Worm (Caenorhabditis elegans) whole organism, L4 larva: Measurements from ENCODE around the gene C45G9.12.
A peak's percentile ranks its signal among the peaks of the same experiment; 100 is the strongest.

ENCODE experiments used
- F44E2.7 ChIP-seq: fragments of 200-800 bp; sonication (Bioruptor generic); IDR thresholded peaks from 2 replicates; pipeline ENCODE4 v2.1.2; 2022; ENCODE audit warnings: missing genetic modification characterization, missing compliant biosample characterization
- T26A8.4 ChIP-seq: fragments of 200-800 bp; sonication (Bioruptor generic); IDR thresholded peaks from 2 replicates; pipeline ENCODE4 v1.3.6; 2022; ENCODE audit warnings: missing genetic modification characterization, missing compliant biosample characterization
- Y48G9A.11 ChIP-seq: fragments of 200-800 bp; sonication (Bioruptor generic); IDR thresholded peaks from 2 replicates; pipeline ENCODE4 v1.3.6; 2022; ENCODE audit warnings: missing genetic modification reagents, missing genetic modification characterization, missing compliant biosample characterization
- aha-1 ChIP-seq: fragments of 150-350 bp; peaks from one replicate; lab custom pipeline; 2014; ENCODE audit warnings: missing biosample characterization, missing genetic modification characterization
- ama-1 ChIP-seq: fragments of 150-350 bp; optimal IDR thresholded peaks from 2 replicates; lab custom pipeline; 2014; ENCODE audit warnings: inconsistent platforms, mixed read lengths
- ceh-28 ChIP-seq: fragments of 150-350 bp; optimal IDR thresholded peaks from 2 replicates; lab custom pipeline; 2014; ENCODE audit warnings: missing biosample characterization, missing genetic modification reagents, missing genetic modification characterization
- ceh-62 ChIP-seq: sonication (generic microtip); optimal IDR thresholded peaks from 2 replicates; lab custom pipeline; 2017; ENCODE audit warnings: missing biosample characterization, missing genetic modification characterization
- daf-16 ChIP-seq, 3 experiments: sonication (generic microtip); optimal IDR thresholded peaks; 2 replicates each; lab custom pipeline; 2016 to 2017; ENCODE audit warnings: missing genetic modification characterization in 3 of 3, missing genetic modification reagents in 3 of 3, mild to moderate bottlenecking in 2 of 3, missing compliant biosample characterization in 2 of 3, missing biosample characterization in 1 of 3, moderate library complexity in 1 of 3
- dmd-6 ChIP-seq: fragments of 200-800 bp; sonication (Bioruptor generic); IDR thresholded peaks from 2 replicates; pipeline ENCODE4 v1.3.6; 2022; ENCODE audit warnings: missing genetic modification reagents, missing genetic modification characterization, missing compliant biosample characterization
- dpl-1 ChIP-seq: fragments of 150-350 bp; optimal IDR thresholded peaks from 2 replicates; lab custom pipeline; 2014; ENCODE audit warnings: missing biosample characterization, missing genetic modification reagents, missing genetic modification characterization
- dve-1 ChIP-seq: sonication (generic microtip); optimal IDR thresholded peaks from 2 replicates; lab custom pipeline; 2017; ENCODE audit warnings: antibody characterized with exemption, mild to moderate bottlenecking, missing genetic modification characterization, missing compliant biosample characterization; ENCODE audit not compliant: insufficient read depth
- hif-1 ChIP-seq, 2 experiments: sonication (generic microtip); optimal IDR thresholded peaks; 2 replicates each; lab custom pipeline; 2016 to 2017; ENCODE audit warnings: missing compliant biosample characterization in 2 of 2, missing genetic modification characterization in 2 of 2, missing genetic modification reagents in 2 of 2, missing genotype in 2 of 2, mild to moderate bottlenecking in 1 of 2
- hlh-11 ChIP-seq: fragments of 200-800 bp; sonication (Bioruptor generic); optimal IDR thresholded peaks from 2 replicates; lab custom pipeline; 2018; ENCODE audit warnings: mild to moderate bottlenecking, missing genetic modification characterization, missing compliant biosample characterization
- hlh-30 ChIP-seq: sonication (generic microtip); optimal IDR thresholded peaks from 2 replicates; lab custom pipeline; 2017; ENCODE audit warnings: antibody characterized with exemption, mild to moderate bottlenecking, missing genetic modification characterization, missing compliant biosample characterization; ENCODE audit not compliant: insufficient read depth
- hmg-1.1 ChIP-seq: fragments of 200-800 bp; sonication (Bioruptor generic); IDR thresholded peaks from 2 replicates; pipeline ENCODE4 v1.3.6; 2022; ENCODE audit warnings: missing genetic modification reagents, missing genetic modification characterization, missing compliant biosample characterization
- jun-1 ChIP-seq: fragments of 150-350 bp; optimal IDR thresholded peaks from 2 replicates; lab custom pipeline; 2014; ENCODE audit warnings: missing biosample characterization, missing genetic modification reagents, missing genetic modification characterization
- lin-13 ChIP-seq: fragments of 150-350 bp; optimal IDR thresholded peaks from 2 replicates; lab custom pipeline; 2014; ENCODE audit warnings: missing biosample characterization, missing genetic modification reagents, missing genetic modification characterization
- lin-38 ChIP-seq: fragments of 200-800 bp; sonication (Bioruptor generic); IDR thresholded peaks from 2 replicates; pipeline ENCODE4 v1.3.6; 2022; ENCODE audit warnings: missing genetic modification reagents, missing genetic modification characterization, missing compliant biosample characterization
- lsy-2 ChIP-seq, 2 experiments: fragments of 150-350 bp in 1 of 2; sonication (generic microtip) in 1 of 2; optimal IDR thresholded peaks; 2 replicates each; lab custom pipeline; 2014 to 2017; ENCODE audit warnings: missing biosample characterization in 2 of 2, missing genetic modification characterization in 2 of 2
- madf-9 ChIP-seq: fragments of 200-800 bp; sonication (Bioruptor generic); conservative IDR thresholded peaks from 2 replicates; pipeline ENCODE4 v1.3.6; 2022; ENCODE audit warnings: missing genetic modification reagents, missing genetic modification characterization, missing compliant biosample characterization
- mdl-1 ChIP-seq, 2 experiments: fragments of 150-350 bp in 1 of 2; sonication (generic microtip) in 1 of 2; optimal IDR thresholded peaks; 2 replicates each; lab custom pipeline; 2014 to 2017; ENCODE audit warnings: missing biosample characterization in 2 of 2, missing genetic modification characterization in 2 of 2
- mdt-29 ChIP-seq: fragments of 200-800 bp; sonication (Bioruptor generic); IDR thresholded peaks from 2 replicates; pipeline ENCODE4 v1.3.6; 2022; ENCODE audit warnings: missing genetic modification reagents, missing genetic modification characterization, missing compliant biosample characterization
- mep-1 ChIP-seq: fragments of 150-350 bp; sonication (generic microtip); optimal IDR thresholded peaks from 3 replicates; lab custom pipeline; 2014; ENCODE audit warnings: missing biosample characterization, missing genetic modification characterization
- mes-2 ChIP-seq: sonication (generic microtip); optimal IDR thresholded peaks from 2 replicates; lab custom pipeline; 2016; ENCODE audit warnings: missing genotype, mild to moderate bottlenecking, missing genetic modification characterization, missing compliant biosample characterization; ENCODE audit not compliant: poor library complexity, severe bottlenecking
- mxl-3 ChIP-seq: fragments of 200-800 bp; sonication (Bioruptor generic); optimal IDR thresholded peaks from 2 replicates; lab custom pipeline; 2018; ENCODE audit warnings: mild to moderate bottlenecking, missing genetic modification characterization, missing compliant biosample characterization
- nhr-11 ChIP-seq: fragments of 150-350 bp; optimal IDR thresholded peaks from 2 replicates; lab custom pipeline; 2014; ENCODE audit warnings: missing biosample characterization, missing genetic modification characterization
- nhr-28 ChIP-seq: fragments of 150-350 bp; optimal IDR thresholded peaks from 2 replicates; lab custom pipeline; 2014; ENCODE audit warnings: missing biosample characterization, missing genetic modification characterization
- nhr-6 ChIP-seq: fragments of 150-350 bp; optimal IDR thresholded peaks from 2 replicates; lab custom pipeline; 2014; ENCODE audit warnings: missing biosample characterization, missing genetic modification characterization
- nhr-76 ChIP-seq: fragments of 150-350 bp; optimal IDR thresholded peaks from 2 replicates; lab custom pipeline; 2014; ENCODE audit warnings: missing biosample characterization, missing genetic modification characterization
- nhr-77 ChIP-seq: fragments of 150-350 bp; optimal IDR thresholded peaks from 2 replicates; lab custom pipeline; 2014; ENCODE audit warnings: missing biosample characterization, missing genetic modification characterization
- pha-4 ChIP-seq, 2 experiments: fragments of 150-350 bp in 1 of 2; fragments of 200-800 bp in 1 of 2; sonication (Bioruptor generic) in 1 of 2; IDR thresholded peaks in 1 of 2; optimal IDR thresholded peaks in 1 of 2; 2 replicates each; pipeline versions ENCODE4 v1.3.6 to Lab custom; 2014 to 2022; ENCODE audit warnings: missing genetic modification characterization in 2 of 2, missing genetic modification reagents in 2 of 2, missing biosample characterization in 1 of 2, missing compliant biosample characterization in 1 of 2
- rbr-2 ChIP-seq: sonication (generic microtip); optimal IDR thresholded peaks from 2 replicates; lab custom pipeline; 2016; ENCODE audit warnings: missing genotype, missing genetic modification characterization, missing compliant biosample characterization
- sdz-12 ChIP-seq: fragments of 200-800 bp; sonication (Bioruptor generic); optimal IDR thresholded peaks from 2 replicates; lab custom pipeline; 2018; ENCODE audit warnings: mild to moderate bottlenecking, missing genetic modification characterization, missing compliant biosample characterization
- set-16 ChIP-seq: fragments of 200-800 bp; sonication (Bioruptor generic); IDR thresholded peaks from 2 replicates; pipeline ENCODE4 v1.3.6; 2022; ENCODE audit warnings: missing genetic modification reagents, missing genetic modification characterization, missing compliant biosample characterization
- skn-1 ChIP-seq: fragments of 150-350 bp; optimal IDR thresholded peaks from 2 replicates; lab custom pipeline; 2014; ENCODE audit warnings: missing biosample characterization, missing genetic modification characterization
- unc-130 ChIP-seq: sonication (generic microtip); optimal IDR thresholded peaks from 2 replicates; lab custom pipeline; 2016; ENCODE audit warnings: missing genetic modification reagents, missing genetic modification characterization, missing compliant biosample characterization
- unc-39 ChIP-seq: sonication (generic microtip); optimal IDR thresholded peaks from 2 replicates; lab custom pipeline; 2017; ENCODE audit warnings: missing biosample characterization, missing genetic modification characterization
- zip-11 ChIP-seq: fragments of 200-800 bp; sonication (Bioruptor generic); IDR thresholded peaks from 2 replicates; pipeline ENCODE4 v1.3.6; 2022; ENCODE audit warnings: missing genetic modification characterization, missing compliant biosample characterization
- ztf-11 ChIP-seq: fragments of 150-350 bp; optimal IDR thresholded peaks from 2 replicates; lab custom pipeline; 2014; ENCODE audit warnings: missing biosample characterization, missing genetic modification characterization

C45G9.12 gene

ce11 chrIII:5025136-5025629, 46.2 kb downstream of the C45G9.12 start (continued):
- peak; percentile 8 for TF ChIP-seq jun-1 (tag; lab: Kevin White, UChicago)
- no peak for TF ChIP-seq ceh-62 (tag; lab: Kevin White, UChicago)
- TF ChIP-seq Y48G9A.11 (GFP tag; lab: Robert Waterston, UW) = peak; percentile 17; the same call in 1 of the 2 replicates
- peak; percentile 15 for TF ChIP-seq hlh-11 (tag; lab: Kevin White, UChicago)
- TF ChIP-seq hif-1 (tag; optimal IDR thresholded peaks at IDR 0.05; lab: Kevin White, UChicago) = peak in 1 of 2 experiments; percentile 43
- TF ChIP-seq lsy-2 (tag; optimal IDR thresholded peaks at IDR 0.05; lab: Kevin White, UChicago) = peak in 1 of 2 experiments; percentile 55
- peak; percentile 65 for TF ChIP-seq madf-9 (GFP tag; lab: Robert Waterston, UW)
- no peak for TF ChIP-seq nhr-76 (tag; lab: Kevin White, UChicago)
- TF ChIP-seq lin-38 = peak; percentile 55; the same call in 1 of the 2 replicates
- peak; percentile 80 for TF ChIP-seq ama-1 (lab: Kevin White, UChicago)
- peak; percentile 49 for TF ChIP-seq dmd-6 (GFP tag; lab: Robert Waterston, UW)
- TF ChIP-seq T26A8.4 (GFP tag; lab: Robert Waterston, UW) = peak; percentile 60

ce11 chrIII:5024393-5024964, 46.9 kb downstream of the C45G9.12 start, which contains the start of gene pcf-11:
pcf-11 (plus strand) TSS chrIII:5024914.
- TF ChIP-seq skn-1 (no peak), mep-1 (peak; percentile 64), zip-11 (GFP tag; lab: Robert Waterston, UW) (no peak), set-16 (GFP tag; lab: Robert Waterston, UW) (peak; percentile 33; the same call in 1 of the 2 replicates), lin-13 (GFP tag; lab: Kevin White, UChicago) (peak; percentile 68), ama-1 (lab: Kevin White, UChicago) (peak; percentile 90), nhr-28 (peak; percentile 50), lin-38 (peak; percentile 50), ztf-11 (tag; lab: Kevin White, UChicago) (no peak), mxl-3 (GFP tag; lab: Kevin White, UChicago) (peak; percentile 81), rbr-2 (tag; lab: Kevin White, UChicago) (peak; percentile 34), hlh-30 (tag; lab: Kevin White, UChicago) (peak; percentile 95), dmd-6 (GFP tag; lab: Robert Waterston, UW) (peak; percentile 13; the same call in 1 of the 2 replicates), hlh-11 (tag; lab: Kevin White, UChicago) (peak; percentile 64), daf-16 (GFP tag; optimal IDR thresholded peaks at IDR 0.05; lab: Kevin White, UChicago) (no peak), daf-16 (tag; optimal IDR thresholded peaks at IDR 0.05; lab: Kevin White, UChicago) (peak; percentile 27), hmg-1.1 (GFP tag; lab: Robert Waterston, UW) (peak; percentile 62), nhr-11 (tag; lab: Kevin White, UChicago) (peak; percentile 41), dpl-1 (GFP tag; lab: Kevin White, UChicago) (peak; percentile 61), mes-2 (tag; lab: Kevin White, UChicago) (peak; percentile 75), nhr-77 (peak; percentile 52), mdt-29 (GFP tag; lab: Robert Waterston, UW) (0 out of 2 replicates have a peak, but pooled peaks have one; percentile 6), unc-130 (GFP tag; lab: Kevin White, UChicago) (peak; percentile 7), F44E2.7 (GFP tag; lab: Robert Waterston, UW) (no peak), ceh-28 (tag; lab: Kevin White, UChicago) (peak; percentile 58), sdz-12 (GFP tag; lab: Kevin White, UChicago) (no peak), nhr-6 (tag; lab: Kevin White, UChicago) (peak; percentile 50), lsy-2 (tag; optimal IDR thresholded peaks at IDR 0.05; lab: Kevin White, UChicago) (peak; percentile 24 to 65), unc-39 (no peak), pha-4 (GFP tag; IDR thresholded peaks at IDR 0.05; lab: Robert Waterston, UW) (no peak), pha-4 (tag; optimal IDR thresholded peaks at IDR 0.05; lab: Kevin White, UChicago) (no peak), aha-1 (tag; lab: Kevin White, UChicago) (peak; percentile 86), mdl-1 (tag; optimal IDR thresholded peaks at IDR 0.05; lab: Kevin White, UChicago) (peak; percentile 45 to 80), dve-1 (peak; percentile 53)
